Worm (Caenorhabditis elegans): ENCODE measurements around the gene C46A5.6.

- TF ChIP-seq pha-4 (tag; optimal IDR thresholded peaks at IDR 0.05) (no peak), ets-4 (tag; optimal IDR thresholded peaks at IDR 0.05) (no peak), F13H6.1 (tag; optimal IDR thresholded peaks at IDR 0.05) (no peak), nhr-11 (tag; optimal IDR thresholded peaks at IDR 0.05) (no peak), fkh-10 (GFP tag; optimal IDR thresholded peaks at IDR 0.05) (no peak), ttx-3 (tag; optimal IDR thresholded peaks at IDR 0.05) (no peak), sox-4 (tag; optimal IDR thresholded peaks at IDR 0.05) (no peak), unc-55 (GFP tag; optimal IDR thresholded peaks at IDR 0.05) (no peak)
Observed at ce11 chrIV:7791821-7792446, 28.3 kb upstream of the C46A5.6 start, which contains the start of gene C33H5.13.
